Fruit fly (Drosophila melanogaster) whole organism, embryonic: ENCODE measurements around the gene LManIV.

Experiments
- Abd-B ChIP-seq: fragments of 200-800 bp; sonication (Bioruptor generic); optimal IDR thresholded peaks from 2 replicates; lab custom pipeline; 2018; ENCODE audit warnings: missing biosample characterization, mild to moderate bottlenecking, missing genetic modification characterization, moderate library complexity
- B-H2 ChIP-seq: fragments of 200-800 bp; sonication (Bioruptor generic); optimal IDR thresholded peaks from 2 replicates; lab custom pipeline; 2018; ENCODE audit warnings: missing biosample characterization, mild to moderate bottlenecking, missing genetic modification characterization
- CG10267 ChIP-seq: fragments of 200-800 bp; sonication (Bioruptor generic); optimal IDR thresholded peaks from 2 replicates; lab custom pipeline; 2018; ENCODE audit warnings: missing biosample characterization, mild to moderate bottlenecking, missing genetic modification characterization, moderate library complexity
- CG10321 ChIP-seq: fragments of 200-800 bp; sonication (Bioruptor generic); IDR thresholded peaks from 2 replicates; pipeline ENCODE4 v1.3.6; 2022; ENCODE audit warnings: missing biosample characterization, missing genetic modification characterization
- CG12744 ChIP-seq: fragments of 200-800 bp; sonication (Bioruptor generic); optimal IDR thresholded peaks from 2 replicates; lab custom pipeline; 2016; ENCODE audit warnings: missing biosample characterization, missing genetic modification characterization
- CG14441 ChIP-seq: fragments of 200-800 bp; sonication (Bioruptor generic); IDR thresholded peaks from 2 replicates; pipeline ENCODE4 v1.3.6; 2022; ENCODE audit warnings: missing biosample characterization, missing genetic modification characterization
- CG15514 ChIP-seq: fragments of 200-800 bp; sonication (Bioruptor generic); optimal IDR thresholded peaks from 3 replicates; lab custom pipeline; 2017; ENCODE audit warnings: missing biosample characterization, missing genetic modification characterization, mild to moderate bottlenecking, moderate library complexity, missing genetic modification reagents
- CG2116 ChIP-seq: fragments of 200-800 bp; sonication (Bioruptor generic); optimal IDR thresholded peaks from 3 replicates; lab custom pipeline; 2018; ENCODE audit warnings: missing biosample characterization, mild to moderate bottlenecking, missing genetic modification characterization
- CG33557 ChIP-seq: fragments of 200-800 bp; sonication (Bioruptor generic); optimal IDR thresholded peaks from 2 replicates; lab custom pipeline; 2019; ENCODE audit warnings: missing biosample characterization, mild to moderate bottlenecking, missing genetic modification characterization, moderate library complexity
- CG3847 ChIP-seq: fragments of 200-800 bp; sonication (Bioruptor generic); IDR thresholded peaks from 2 replicates; pipeline ENCODE4 v1.3.6; 2022; ENCODE audit warnings: missing biosample characterization, missing genetic modification characterization
- CG4707 ChIP-seq: fragments of 200-800 bp; sonication (Bioruptor generic); optimal IDR thresholded peaks from 2 replicates; lab custom pipeline; 2018; ENCODE audit warnings: missing biosample characterization, mild to moderate bottlenecking, missing genetic modification characterization, moderate library complexity
- CG6765 ChIP-seq: fragments of 200-800 bp; sonication (Bioruptor generic); optimal IDR thresholded peaks from 3 replicates; lab custom pipeline; 2017; ENCODE audit warnings: missing biosample characterization, mild to moderate bottlenecking, missing genetic modification characterization
- CG8359 ChIP-seq: fragments of 200-800 bp; sonication (Bioruptor generic); optimal IDR thresholded peaks from 2 replicates; lab custom pipeline; 2017; ENCODE audit warnings: missing biosample characterization, mild to moderate bottlenecking, missing genetic modification characterization, borderline replicate concordance
- CG9437 ChIP-seq: fragments of 200-800 bp; sonication (Bioruptor generic); optimal IDR thresholded peaks from 2 replicates; lab custom pipeline; 2018; ENCODE audit warnings: missing biosample characterization, mild to moderate bottlenecking, missing genetic modification characterization
- D19B ChIP-seq: fragments of 200-800 bp; sonication (Bioruptor generic); optimal IDR thresholded peaks from 2 replicates; lab custom pipeline; 2017; ENCODE audit warnings: missing biosample characterization, mild to moderate bottlenecking, missing genetic modification characterization
- Dad ChIP-seq: fragments of 200-800 bp; sonication (Bioruptor generic); optimal IDR thresholded peaks from 3 replicates; lab custom pipeline; 2016; ENCODE audit warnings: missing biosample characterization, missing genetic modification characterization
- ERR ChIP-seq: fragments of 200-800 bp; sonication (Bioruptor generic); optimal IDR thresholded peaks from 2 replicates; lab custom pipeline; 2016; ENCODE audit warnings: missing biosample characterization, missing genetic modification characterization
- Ets65A ChIP-seq: fragments of 200-800 bp; sonication (Bioruptor generic); peaks from one replicate; lab custom pipeline; 2016; ENCODE audit warnings: missing biosample characterization, missing genetic modification characterization
- Gug ChIP-seq: fragments of 200-800 bp; sonication (Bioruptor generic); IDR thresholded peaks from 4 replicates; pipeline ENCODE4 v1.3.6; 2022; ENCODE audit warnings: missing biosample characterization, missing genetic modification characterization
- H2.0 ChIP-seq: fragments of 200-800 bp; sonication (Bioruptor generic); IDR thresholded peaks from 2 replicates; pipeline ENCODE4 v1.3.6; 2022; ENCODE audit warnings: missing biosample characterization, missing genetic modification characterization
- HLH3B ChIP-seq: fragments of 200-800 bp; sonication (Bioruptor generic); IDR thresholded peaks from 2 replicates; pipeline ENCODE4 v1.3.6; 2022; ENCODE audit warnings: missing biosample characterization, missing genetic modification characterization
- HLH54F ChIP-seq: fragments of 200-800 bp; sonication (Bioruptor generic); optimal IDR thresholded peaks from 3 replicates; lab custom pipeline; 2016; ENCODE audit warnings: missing biosample characterization, missing genetic modification characterization
- Hmx ChIP-seq: fragments of 200-800 bp; sonication (Bioruptor generic); optimal IDR thresholded peaks from 2 replicates; lab custom pipeline; 2016; ENCODE audit warnings: missing biosample characterization, missing genetic modification characterization
- Hr51 ChIP-seq, 2 experiments: fragments of 200-800 bp; sonication (Bioruptor generic); optimal IDR thresholded peaks; 2 replicates in 1 of 2; 3 replicates in 1 of 2; lab custom pipeline; 2016 to 2018; ENCODE audit warnings: missing biosample characterization in 2 of 2, missing genetic modification characterization in 2 of 2, mild to moderate bottlenecking in 1 of 2, moderate library complexity in 1 of 2
- Lhr ChIP-seq: fragments of 200-800 bp; sonication (Bioruptor generic); optimal IDR thresholded peaks from 3 replicates; lab custom pipeline; 2017; ENCODE audit warnings: mild to moderate bottlenecking, missing biosample characterization, missing genetic modification reagents, missing genetic modification characterization
- Sin3A ChIP-seq: fragments of >200 bp; optimal IDR thresholded peaks from 2 replicates; lab custom pipeline; 2018
- ara ChIP-seq: fragments of 200-800 bp; sonication (Bioruptor generic); IDR thresholded peaks from 2 replicates; pipeline ENCODE4 v1.3.6; 2022; ENCODE audit warnings: missing biosample characterization, missing genetic modification characterization
- bigmax ChIP-seq: fragments of 200-800 bp; sonication (Bioruptor generic); optimal IDR thresholded peaks from 2 replicates; lab custom pipeline; 2018; ENCODE audit warnings: missing biosample characterization, mild to moderate bottlenecking, missing genetic modification characterization
- cad ChIP-seq: fragments of >200 bp; optimal IDR thresholded peaks from 2 replicates; lab custom pipeline; 2017; ENCODE audit warnings: missing biosample characterization, missing genetic modification characterization
- cwo ChIP-seq: fragments of 200-800 bp; sonication (Bioruptor generic); optimal IDR thresholded peaks from 3 replicates; lab custom pipeline; 2017; ENCODE audit warnings: missing biosample characterization, missing genetic modification characterization, mild to moderate bottlenecking, moderate library complexity, missing genetic modification reagents
- dimm ChIP-seq: fragments of 200-800 bp; sonication (Bioruptor generic); IDR thresholded peaks from 2 replicates; pipeline ENCODE4 v1.3.6; 2022; ENCODE audit warnings: missing biosample characterization, missing genetic modification characterization
- en ChIP-seq: fragments of 200-800 bp; sonication (Bioruptor generic); optimal IDR thresholded peaks from 2 replicates; lab custom pipeline; 2016; ENCODE audit warnings: missing biosample characterization, missing genetic modification characterization
- ewg ChIP-seq: fragments of 200-800 bp; sonication (Bioruptor generic); optimal IDR thresholded peaks from 3 replicates; lab custom pipeline; 2017; ENCODE audit warnings: mild to moderate bottlenecking, missing biosample characterization, missing genetic modification reagents, missing genetic modification characterization
- fd64A ChIP-seq: fragments of 200-800 bp; sonication (Bioruptor generic); optimal IDR thresholded peaks from 3 replicates; lab custom pipeline; 2018; ENCODE audit warnings: missing biosample characterization, mild to moderate bottlenecking, missing genetic modification characterization
- fru ChIP-seq: fragments of >200 bp; optimal IDR thresholded peaks from 2 replicates; lab custom pipeline; 2017
- jing ChIP-seq: fragments of 200-800 bp; sonication (Bioruptor generic); optimal IDR thresholded peaks from 2 replicates; lab custom pipeline; 2018; ENCODE audit warnings: missing biosample characterization, mild to moderate bottlenecking, missing genetic modification characterization
- lov ChIP-seq, 2 experiments: fragments of 200-800 bp in 1 of 2; fragments of >200 bp in 1 of 2; sonication (Bioruptor generic) in 1 of 2; IDR thresholded peaks in 1 of 2; optimal IDR thresholded peaks in 1 of 2; 2 replicates in 1 of 2; 3 replicates in 1 of 2; pipeline versions ENCODE4 v1.3.6 to Lab custom; 2017 to 2022; ENCODE audit warnings: missing biosample characterization in 1 of 2, missing genetic modification characterization in 1 of 2
- maf-S ChIP-seq: fragments of 200-800 bp; sonication (Bioruptor generic); optimal IDR thresholded peaks from 2 replicates; lab custom pipeline; 2016; ENCODE audit warnings: missing biosample characterization, missing genetic modification characterization
- mam ChIP-seq: fragments of 200-800 bp; sonication (Bioruptor generic); optimal IDR thresholded peaks from 3 replicates; lab custom pipeline; 2016; ENCODE audit warnings: missing biosample characterization, missing genetic modification characterization
- mirr ChIP-seq: fragments of 200-800 bp; sonication (Bioruptor generic); optimal IDR thresholded peaks from 3 replicates; lab custom pipeline; 2018; ENCODE audit warnings: missing biosample characterization, mild to moderate bottlenecking, missing genetic modification characterization
- mld ChIP-seq: fragments of 200-800 bp; sonication (Bioruptor generic); IDR thresholded peaks from 3 replicates; pipeline ENCODE4 v1.3.6; 2022; ENCODE audit warnings: missing biosample characterization, missing genetic modification characterization; ENCODE audit not compliant: partially characterized antibody
- nmo ChIP-seq: fragments of 200-800 bp; sonication (Bioruptor generic); optimal IDR thresholded peaks from 2 replicates; lab custom pipeline; 2018; ENCODE audit warnings: missing biosample characterization, mild to moderate bottlenecking, missing genetic modification characterization, moderate library complexity
- otp ChIP-seq: fragments of 200-800 bp; sonication (Bioruptor generic); IDR thresholded peaks from 3 replicates; pipeline ENCODE4, ENCODE4 v1.3.6; 2022; ENCODE audit warnings: missing biosample characterization, missing genetic modification characterization
- peb ChIP-seq: fragments of 200-800 bp; sonication (Bioruptor generic); IDR thresholded peaks from 2 replicates; pipeline ENCODE4 v1.3.6; 2022; ENCODE audit warnings: missing biosample characterization, missing genetic modification characterization
- prd ChIP-seq, 3 experiments: fragments of >200 bp in 2 of 3; fragments of 200-800 bp in 1 of 3; sonication (Bioruptor generic) in 1 of 3; optimal IDR thresholded peaks in 2 of 3; IDR thresholded peaks in 1 of 3; 2 replicates in 2 of 3; 3 replicates in 1 of 3; pipeline versions ENCODE4 v1.3.6 to Lab custom; 2017 to 2022; ENCODE audit warnings: missing biosample characterization in 1 of 3, missing genetic modification characterization in 1 of 3
- ranshi ChIP-seq: fragments of 200-800 bp; sonication (Bioruptor generic); IDR thresholded peaks from 2 replicates; pipeline ENCODE4 v1.3.6; 2022; ENCODE audit warnings: missing biosample characterization, missing genetic modification characterization
- sug ChIP-seq: fragments of 200-800 bp; optimal IDR thresholded peaks from 2 replicates; lab custom pipeline; 2019; ENCODE audit warnings: missing biosample characterization, mild to moderate bottlenecking, missing genetic modification characterization, moderate library complexity
- tgo ChIP-seq: fragments of 200-800 bp; sonication (Bioruptor generic); IDR thresholded peaks from 3 replicates; pipeline ENCODE4 v1.3.6; 2022; ENCODE audit warnings: missing biosample characterization, missing genetic modification characterization
- twi ChIP-seq: fragments of 200-800 bp; optimal IDR thresholded peaks from 2 replicates; lab custom pipeline; 2019; ENCODE audit warnings: missing biosample characterization, mild to moderate bottlenecking, missing genetic modification characterization, moderate library complexity
- vfl ChIP-seq: fragments of 200-800 bp; sonication (Bioruptor generic); optimal IDR thresholded peaks from 2 replicates; lab custom pipeline; 2016; ENCODE audit warnings: missing biosample characterization, missing genetic modification characterization

Gene LManIV

dm6 chr2L:8739984-8740756 is 32.0 kb downstream of the LManIV start, which contains the start of gene raw (continued):
- TF ChIP-seq prd (optimal IDR thresholded peaks at IDR 0.05; lab: Kevin White, UChicago): no peak
- no peak for TF ChIP-seq prd (GFP tag; IDR thresholded peaks at IDR 0.05; lab: Robert Waterston, UW)
- TF ChIP-seq ranshi (GFP tag; lab: Robert Waterston, UW): no peak
- TF ChIP-seq CG12744 (GFP tag; lab: Kevin White, UChicago): no peak
- no peak for TF ChIP-seq CG8359 (GFP tag; lab: Kevin White, UChicago)
- peak; percentile 19 for TF ChIP-seq CG9437 (GFP tag; lab: Kevin White, UChicago)
- no peak for TF ChIP-seq Sin3A
- no peak for TF ChIP-seq otp (GFP tag; lab: Robert Waterston, UW)
- TF ChIP-seq mld (GFP tag; lab: Robert Waterston, UW): no peak
- TF ChIP-seq fru (lab: Kevin White, UChicago): no peak
- TF ChIP-seq Lhr: no peak
- TF ChIP-seq H2.0: no peak
- no peak for TF ChIP-seq jing (GFP tag; lab: Kevin White, UChicago)
- TF ChIP-seq en (GFP tag; lab: Kevin White, UChicago): no peak
- no peak for TF ChIP-seq Dad (GFP tag; lab: Kevin White, UChicago)
- no peak for TF ChIP-seq mam (GFP tag; lab: Kevin White, UChicago)
- TF ChIP-seq lov (optimal IDR thresholded peaks at IDR 0.05; lab: Kevin White, UChicago): no peak
- 0 out of 3 replicates have a peak, but pooled peaks have one; percentile 28 for TF ChIP-seq lov (GFP tag; IDR thresholded peaks at IDR 0.05; lab: Robert Waterston, UW)
- no peak for TF ChIP-seq CG6765 (GFP tag; lab: Kevin White, UChicago)
- TF ChIP-seq CG10267 (tag; lab: Kevin White, UChicago): no peak
- TF ChIP-seq CG3847: no peak
- no peak for TF ChIP-seq ewg (GFP tag; lab: Kevin White, UChicago)
- no peak for TF ChIP-seq Gug (GFP tag; lab: Robert Waterston, UW)
- no peak for TF ChIP-seq D19B
- peak; percentile 9 for TF ChIP-seq CG33557
- peak; percentile 68 for TF ChIP-seq mirr
- TF ChIP-seq ERR: no peak
- TF ChIP-seq cwo (GFP tag; lab: Kevin White, UChicago): peak; percentile 43
- no peak for TF ChIP-seq ara (GFP tag; lab: Robert Waterston, UW)
- no peak for TF ChIP-seq HLH54F (GFP tag; lab: Kevin White, UChicago)
- TF ChIP-seq B-H2 (GFP tag; lab: Kevin White, UChicago): peak; percentile 53
- no peak for TF ChIP-seq CG14441 (GFP tag; lab: Robert Waterston, UW)
- TF ChIP-seq Abd-B: no peak
- no peak for TF ChIP-seq nmo (GFP tag; lab: Kevin White, UChicago)
- TF ChIP-seq vfl: no peak
- no peak for TF ChIP-seq cad
- no peak for TF ChIP-seq Ets65A (GFP tag; lab: Kevin White, UChicago)
- no peak for TF ChIP-seq dimm (GFP tag; lab: Robert Waterston, UW)
- no peak for TF ChIP-seq twi
- no peak for TF ChIP-seq Hr51 (GFP tag; optimal IDR thresholded peaks at IDR 0.05; lab: Kevin White, UChicago)
- TF ChIP-seq CG4707 (GFP tag; lab: Kevin White, UChicago): no peak
- no peak for TF ChIP-seq peb (GFP tag; lab: Robert Waterston, UW)
- TF ChIP-seq Hmx (GFP tag; lab: Kevin White, UChicago): no peak
- TF ChIP-seq maf-S (GFP tag; lab: Kevin White, UChicago): no peak
- TF ChIP-seq HLH3B (GFP tag; lab: Robert Waterston, UW): no peak
- TF ChIP-seq CG2116 (GFP tag; lab: Kevin White, UChicago): no peak
- no peak for TF ChIP-seq tgo (GFP tag; lab: Robert Waterston, UW)
- peak; percentile 53 for TF ChIP-seq sug (tag; lab: Kevin White, UChicago)
- no peak for TF ChIP-seq CG10321 (GFP tag; lab: Robert Waterston, UW)
- no peak for TF ChIP-seq CG15514 (GFP tag; lab: Kevin White, UChicago)
- no peak for TF ChIP-seq fd64A (GFP tag; lab: Kevin White, UChicago)
- no peak for TF ChIP-seq bigmax
